Fruit fly (Drosophila melanogaster) whole organism, adult: Measurements from ENCODE around the gene CG33271.

ENCODE experiments used
- CG11617 ChIP-seq: fragments of 200-800 bp; sonication (Bioruptor generic); optimal IDR thresholded peaks from 2 replicates; lab custom pipeline; 2017; ENCODE audit warnings: mild to moderate bottlenecking, missing biosample characterization, missing genetic modification reagents, missing genetic modification characterization
- CG12768 ChIP-seq: fragments of 200-800 bp; sonication (Bioruptor generic); optimal IDR thresholded peaks from 2 replicates; lab custom pipeline; 2017; ENCODE audit warnings: missing biosample characterization, missing genetic modification characterization, mild to moderate bottlenecking, moderate library complexity, missing genetic modification reagents
- CG14711 ChIP-seq: fragments of 200-800 bp; sonication (Bioruptor generic); optimal IDR thresholded peaks from 2 replicates; lab custom pipeline; 2018; ENCODE audit warnings: missing biosample characterization, mild to moderate bottlenecking, missing genetic modification characterization, moderate library complexity
- CG33017 ChIP-seq: fragments of 200-800 bp; sonication (Bioruptor generic); optimal IDR thresholded peaks from 2 replicates; lab custom pipeline; 2018; ENCODE audit warnings: missing biosample characterization, mild to moderate bottlenecking, missing genetic modification characterization, moderate library complexity
- CG5204 ChIP-seq: fragments of 200-800 bp; sonication (Bioruptor generic); optimal IDR thresholded peaks from 2 replicates; lab custom pipeline; 2016; ENCODE audit warnings: missing biosample characterization, missing genetic modification characterization
- Clk ChIP-seq: fragments of 200-800 bp; sonication (Bioruptor generic); optimal IDR thresholded peaks from 2 replicates; lab custom pipeline; 2017; ENCODE audit warnings: missing biosample characterization, missing genetic modification characterization
- Mnt ChIP-seq: fragments of 200-800 bp; sonication (Bioruptor generic); optimal IDR thresholded peaks from 2 replicates; lab custom pipeline; 2016; ENCODE audit warnings: missing biosample characterization, mild to moderate bottlenecking, missing genetic modification characterization
- bab1 ChIP-seq: fragments of 200-800 bp; sonication (Bioruptor generic); optimal IDR thresholded peaks from 3 replicates; lab custom pipeline; 2019; ENCODE audit warnings: missing biosample characterization, mild to moderate bottlenecking, missing genetic modification characterization, moderate library complexity
- cic ChIP-seq: fragments of 200-800 bp; sonication (Bioruptor generic); optimal IDR thresholded peaks from 2 replicates; lab custom pipeline; 2017; ENCODE audit warnings: missing biosample characterization, mild to moderate bottlenecking, missing genetic modification characterization, moderate library complexity
- cnc ChIP-seq, 2 experiments: fragments of >200 bp; optimal IDR thresholded peaks; 2 replicates each; lab custom pipeline; 2017
- kay ChIP-seq: fragments of 200-800 bp; sonication (Bioruptor generic); peaks from one replicate; lab custom pipeline; 2016; ENCODE audit warnings: missing biosample characterization, missing genetic modification characterization, borderline replicate concordance
- ovo ChIP-seq: fragments of 200-800 bp; sonication (Bioruptor generic); optimal IDR thresholded peaks from 2 replicates; lab custom pipeline; 2016; ENCODE audit warnings: missing biosample characterization, missing genetic modification characterization
- tj ChIP-seq: fragments of 200-800 bp; sonication (Bioruptor generic); optimal IDR thresholded peaks from 3 replicates; lab custom pipeline; 2017; ENCODE audit warnings: missing biosample characterization, mild to moderate bottlenecking, missing genetic modification characterization, moderate library complexity

- TF ChIP-seq cnc (optimal IDR thresholded peaks at IDR 0.05; lab: Kevin White, UChicago) (no peak), Clk (GFP tag; lab: Kevin White, UChicago) (no peak), kay (GFP tag; lab: Kevin White, UChicago) (no peak), tj (GFP tag; lab: Kevin White, UChicago) (no peak), CG5204 (GFP tag; lab: Kevin White, UChicago) (no peak), Mnt (GFP tag; lab: Kevin White, UChicago) (no peak), cic (GFP tag; lab: Kevin White, UChicago) (peak; percentile 43), CG11617 (GFP tag; lab: Kevin White, UChicago) (no peak), CG33017 (no peak), ovo (GFP tag; lab: Kevin White, UChicago) (no peak), CG12768 (no peak), CG14711 (tag; lab: Kevin White, UChicago) (no peak), bab1 (GFP tag; lab: Kevin White, UChicago) (no peak)
Measured at dm6 chr3L:11529707-11530106, 47.6 kb downstream of the CG33271 start.
